Fruit fly (Drosophila melanogaster) whole organism, embryonic: ENCODE results near the gene CG13917.
A peak's percentile ranks its signal among the peaks of the same experiment; 100 is the strongest.

ENCODE experiments used
- C15 ChIP-seq: fragments of 200-800 bp; sonication (Bioruptor generic); IDR thresholded peaks from 3 replicates; pipeline ENCODE4 v1.3.6; 2022; ENCODE audit warnings: missing biosample characterization, missing genetic modification characterization
- CG12236 ChIP-seq: fragments of 200-800 bp; sonication (Bioruptor generic); optimal IDR thresholded peaks from 2 replicates; lab custom pipeline; 2016; ENCODE audit warnings: missing biosample characterization, missing genetic modification characterization
- CG12659 ChIP-seq: fragments of 200-800 bp; sonication (Bioruptor generic); optimal IDR thresholded peaks from 3 replicates; lab custom pipeline; 2017; ENCODE audit warnings: mild to moderate bottlenecking, missing biosample characterization, missing genetic modification reagents, missing genetic modification characterization
- CG13287 ChIP-seq: fragments of 200-800 bp; sonication (Bioruptor generic); IDR thresholded peaks from 2 replicates; pipeline ENCODE4 v1.3.6; 2022; ENCODE audit warnings: missing biosample characterization, missing genetic modification characterization; ENCODE audit not compliant: partially characterized antibody
- CG13296 ChIP-seq: fragments of 200-800 bp; sonication (Bioruptor generic); optimal IDR thresholded peaks from 3 replicates; lab custom pipeline; 2018; ENCODE audit warnings: missing biosample characterization, mild to moderate bottlenecking, missing genetic modification characterization
- CG13775 ChIP-seq: fragments of 200-800 bp; sonication (Bioruptor generic); optimal IDR thresholded peaks from 3 replicates; lab custom pipeline; 2017; ENCODE audit warnings: missing biosample characterization, mild to moderate bottlenecking, missing genetic modification characterization
- CG14860 ChIP-seq: fragments of 200-800 bp; sonication (Bioruptor generic); IDR thresholded peaks from 3 replicates; pipeline ENCODE4 v1.3.6; 2022; ENCODE audit warnings: missing biosample characterization, missing genetic modification characterization; ENCODE audit not compliant: partially characterized antibody
- CG15011 ChIP-seq: fragments of 200-800 bp; sonication (Bioruptor generic); optimal IDR thresholded peaks from 3 replicates; lab custom pipeline; 2018; ENCODE audit warnings: missing biosample characterization, mild to moderate bottlenecking, missing genetic modification characterization
- CG15269 ChIP-seq: fragments of 200-800 bp; sonication (Bioruptor generic); optimal IDR thresholded peaks from 2 replicates; lab custom pipeline; 2018; ENCODE audit warnings: missing biosample characterization, mild to moderate bottlenecking, missing genetic modification characterization, moderate library complexity
- CG15696 ChIP-seq: fragments of 200-800 bp; sonication (Bioruptor generic); optimal IDR thresholded peaks from 2 replicates; lab custom pipeline; 2019; ENCODE audit warnings: missing biosample characterization, mild to moderate bottlenecking, missing genetic modification characterization, moderate library complexity
- CG17568 ChIP-seq: fragments of 200-800 bp; sonication (Bioruptor generic); optimal IDR thresholded peaks from 2 replicates; lab custom pipeline; 2018; ENCODE audit warnings: missing biosample characterization, mild to moderate bottlenecking, missing genetic modification characterization, moderate library complexity
- CG17612 ChIP-seq: fragments of 200-800 bp; sonication (Bioruptor generic); IDR thresholded peaks from 2 replicates; pipeline ENCODE4 v1.3.6; 2022; ENCODE audit warnings: missing biosample characterization, missing genetic modification characterization
- CG17802 ChIP-seq: fragments of 200-800 bp; sonication (Bioruptor generic); optimal IDR thresholded peaks from 2 replicates; lab custom pipeline; 2018; ENCODE audit warnings: missing biosample characterization, mild to moderate bottlenecking, missing genetic modification characterization, moderate library complexity
- CG2129 ChIP-seq: fragments of 200-800 bp; sonication (Bioruptor generic); IDR thresholded peaks from 2 replicates; pipeline ENCODE4 v1.3.6; 2022; ENCODE audit warnings: missing biosample characterization, missing genetic modification characterization; ENCODE audit not compliant: partially characterized antibody
- CG3407 ChIP-seq: fragments of 200-800 bp; sonication (Bioruptor generic); optimal IDR thresholded peaks from 2 replicates; lab custom pipeline; 2018; ENCODE audit warnings: missing biosample characterization, mild to moderate bottlenecking, missing genetic modification characterization
- CG4854 ChIP-seq: fragments of 200-800 bp; sonication (Bioruptor generic); optimal IDR thresholded peaks from 2 replicates; lab custom pipeline; 2016; ENCODE audit warnings: missing biosample characterization, missing genetic modification characterization, inconsistent platforms
- CG5953 ChIP-seq: fragments of 200-800 bp; sonication (Bioruptor generic); IDR thresholded peaks from 2 replicates; pipeline ENCODE4 v1.3.6; 2022; ENCODE audit warnings: missing biosample characterization, missing genetic modification characterization
- CG6689 ChIP-seq: fragments of 200-800 bp; sonication (Bioruptor generic); IDR thresholded peaks from 2 replicates; pipeline ENCODE4 v1.3.6; 2022; ENCODE audit warnings: missing biosample characterization, missing genetic modification characterization
- CG7963 ChIP-seq: fragments of 200-800 bp; sonication (Bioruptor generic); IDR thresholded peaks from 3 replicates; pipeline ENCODE4 v1.3.6; 2022; ENCODE audit warnings: missing biosample characterization, missing genetic modification characterization; ENCODE audit not compliant: partially characterized antibody
- CG9932 ChIP-seq: fragments of 200-800 bp; sonication (Bioruptor generic); IDR thresholded peaks from 2 replicates; pipeline ENCODE4 v1.3.6; 2022; ENCODE audit warnings: missing biosample characterization, missing genetic modification characterization
- CHES-1-like ChIP-seq: fragments of 200-800 bp; sonication (Bioruptor generic); optimal IDR thresholded peaks from 2 replicates; lab custom pipeline; 2016; ENCODE audit warnings: missing biosample characterization, missing genetic modification characterization
- CrebB ChIP-seq: fragments of 200-800 bp; sonication (Bioruptor generic); optimal IDR thresholded peaks from 3 replicates; lab custom pipeline; 2018; ENCODE audit warnings: missing biosample characterization, mild to moderate bottlenecking, missing genetic modification characterization
- Doc2 ChIP-seq: fragments of 200-800 bp; sonication (Bioruptor generic); IDR thresholded peaks from 2 replicates; pipeline ENCODE4 v1.3.6; 2022; ENCODE audit warnings: missing biosample characterization, missing genetic modification characterization
- Hsf ChIP-seq: fragments of 200-800 bp; sonication (Bioruptor generic); optimal IDR thresholded peaks from 3 replicates; lab custom pipeline; 2016; ENCODE audit warnings: missing biosample characterization, missing genetic modification characterization
- Meics ChIP-seq: fragments of 200-800 bp; sonication (Bioruptor generic); optimal IDR thresholded peaks from 2 replicates; lab custom pipeline; 2017; ENCODE audit warnings: missing biosample characterization, mild to moderate bottlenecking, missing genetic modification characterization
- NC2α ChIP-seq: fragments of 200-800 bp; sonication (Bioruptor generic); optimal IDR thresholded peaks from 2 replicates; lab custom pipeline; 2016; ENCODE audit warnings: missing biosample characterization, missing genetic modification characterization
- Opbp ChIP-seq: fragments of 200-800 bp; sonication (Bioruptor generic); IDR thresholded peaks from 3 replicates; pipeline ENCODE4 v1.3.6; 2022; ENCODE audit warnings: missing biosample characterization, missing genetic modification characterization; ENCODE audit not compliant: partially characterized antibody
- PHDP ChIP-seq: fragments of 200-800 bp; sonication (Bioruptor generic); optimal IDR thresholded peaks from 3 replicates; lab custom pipeline; 2018; ENCODE audit warnings: missing biosample characterization, mild to moderate bottlenecking, missing genetic modification characterization, moderate library complexity
- Scr ChIP-seq: fragments of 200-800 bp; sonication (Bioruptor generic); IDR thresholded peaks from 2 replicates; pipeline ENCODE4 v1.3.6; 2022; ENCODE audit warnings: missing biosample characterization, missing genetic modification characterization; ENCODE audit not compliant: partially characterized antibody
- Sox100B ChIP-seq: fragments of 200-800 bp; sonication (Bioruptor generic); optimal IDR thresholded peaks from 3 replicates; lab custom pipeline; 2018; ENCODE audit warnings: missing biosample characterization, mild to moderate bottlenecking, missing genetic modification characterization
- YL-1 ChIP-seq: fragments of 200-800 bp; sonication (Bioruptor generic); optimal IDR thresholded peaks from 3 replicates; lab custom pipeline; 2017; ENCODE audit warnings: missing biosample characterization, mild to moderate bottlenecking, missing genetic modification characterization
- abd-A ChIP-seq: fragments of 200-800 bp; sonication (Bioruptor generic); optimal IDR thresholded peaks from 3 replicates; lab custom pipeline; 2019; ENCODE audit warnings: missing biosample characterization, mild to moderate bottlenecking, missing genetic modification characterization, moderate library complexity
- ase ChIP-seq: fragments of 200-800 bp; sonication (Bioruptor generic); IDR thresholded peaks from 3 replicates; pipeline ENCODE4 v1.3.6; 2022; ENCODE audit warnings: missing biosample characterization, missing genetic modification characterization
- bowl ChIP-seq: fragments of 200-800 bp; sonication (Bioruptor generic); IDR thresholded peaks from 2 replicates; pipeline ENCODE4 v1.3.6; 2022; ENCODE audit warnings: missing biosample characterization, missing genetic modification characterization
- cato ChIP-seq: fragments of 200-800 bp; sonication (Bioruptor generic); optimal IDR thresholded peaks from 2 replicates; lab custom pipeline; 2016; ENCODE audit warnings: missing biosample characterization, missing genetic modification characterization, borderline replicate concordance
- dimm ChIP-seq: fragments of 200-800 bp; sonication (Bioruptor generic); IDR thresholded peaks from 2 replicates; pipeline ENCODE4 v1.3.6; 2022; ENCODE audit warnings: missing biosample characterization, missing genetic modification characterization
- dm ChIP-seq: fragments of 200-800 bp; sonication (Bioruptor generic); optimal IDR thresholded peaks from 3 replicates; lab custom pipeline; 2016; ENCODE audit warnings: missing biosample characterization, missing genetic modification characterization
- ems ChIP-seq: fragments of 200-800 bp; sonication (Bioruptor generic); optimal IDR thresholded peaks from 3 replicates; lab custom pipeline; 2016; ENCODE audit warnings: missing biosample characterization, missing genetic modification characterization
- gcm ChIP-seq: fragments of 200-800 bp; sonication (Bioruptor generic); optimal IDR thresholded peaks from 2 replicates; lab custom pipeline; 2019; ENCODE audit warnings: missing biosample characterization, mild to moderate bottlenecking, missing genetic modification characterization, moderate library complexity
- gem ChIP-seq: fragments of 200-800 bp; sonication (Bioruptor generic); optimal IDR thresholded peaks from 2 replicates; lab custom pipeline; 2019; ENCODE audit warnings: missing biosample characterization, mild to moderate bottlenecking, missing genetic modification characterization, moderate library complexity
- grn ChIP-seq: fragments of 200-800 bp; sonication (Bioruptor generic); optimal IDR thresholded peaks from 3 replicates; lab custom pipeline; 2017; ENCODE audit warnings: missing biosample characterization, missing genetic modification characterization
- her ChIP-seq: fragments of 200-800 bp; sonication (Bioruptor generic); optimal IDR thresholded peaks from 2 replicates; lab custom pipeline; 2016; ENCODE audit warnings: missing biosample characterization, missing genetic modification characterization
- insv ChIP-seq, 2 experiments: fragments of 200-800 bp; sonication (Bioruptor generic); optimal IDR thresholded peaks; 3 replicates each; lab custom pipeline; 2016 to 2018; ENCODE audit warnings: missing biosample characterization in 2 of 2, missing genetic modification characterization in 2 of 2
- inv ChIP-seq: fragments of 200-800 bp; sonication (Bioruptor generic); IDR thresholded peaks from 2 replicates; pipeline ENCODE4 v1.3.6; 2022; ENCODE audit warnings: missing biosample characterization, missing genetic modification characterization; ENCODE audit not compliant: partially characterized antibody
- mld ChIP-seq: fragments of 200-800 bp; sonication (Bioruptor generic); IDR thresholded peaks from 3 replicates; pipeline ENCODE4 v1.3.6; 2022; ENCODE audit warnings: missing biosample characterization, missing genetic modification characterization; ENCODE audit not compliant: partially characterized antibody
- pho ChIP-seq: fragments of 200-800 bp; sonication (Bioruptor generic); optimal IDR thresholded peaks from 2 replicates; lab custom pipeline; 2016; ENCODE audit warnings: missing biosample characterization, missing genetic modification characterization
- sr ChIP-seq: fragments of 200-800 bp; sonication (Bioruptor generic); IDR thresholded peaks from 3 replicates; pipeline ENCODE4 v1.3.6; 2022; ENCODE audit warnings: missing biosample characterization, missing genetic modification characterization
- trh ChIP-seq: fragments of 200-800 bp; sonication (Bioruptor generic); optimal IDR thresholded peaks from 2 replicates; lab custom pipeline; 2016; ENCODE audit warnings: missing biosample characterization, missing genetic modification characterization
- vnd ChIP-seq: fragments of 200-800 bp; sonication (Bioruptor generic); IDR thresholded peaks from 3 replicates; pipeline ENCODE4 v1.3.6; 2022; ENCODE audit warnings: missing biosample characterization, missing genetic modification characterization; ENCODE audit not compliant: partially characterized antibody

The CG13917 gene

DNA sequence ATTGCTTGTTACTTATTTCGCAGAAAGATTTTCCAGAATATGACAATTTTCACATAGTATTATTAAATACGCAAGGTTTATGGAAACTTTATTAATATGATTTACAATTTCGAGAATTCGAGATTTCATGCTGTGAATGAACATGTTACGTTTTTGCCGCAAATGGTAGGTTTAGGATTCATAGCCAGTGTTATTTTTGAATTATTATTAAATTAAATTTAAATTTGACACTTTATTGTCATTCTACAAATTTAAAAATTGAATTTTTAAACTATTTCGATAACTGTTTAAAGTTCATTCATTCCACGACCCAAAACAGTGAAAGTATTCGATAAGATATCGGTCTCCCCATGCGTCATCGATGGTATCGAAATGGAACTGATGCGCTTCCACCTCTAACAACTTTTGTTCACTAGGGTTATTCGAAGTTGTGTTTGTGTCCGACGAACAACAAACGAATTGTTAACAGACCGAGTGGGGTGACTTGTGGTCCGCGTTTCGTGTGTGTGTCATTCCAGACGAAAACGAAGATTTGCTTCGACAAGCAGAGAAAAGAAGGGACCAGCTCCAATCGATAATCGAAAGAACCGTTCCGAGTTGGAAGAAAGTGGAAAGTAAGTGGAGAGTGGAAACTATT lies 30.7 kb upstream of the CG13917 start, which contains the start of the genes CG32313 and Pcyt1 (continued):
- TF ChIP-seq inv (peak; percentile 79), ems (GFP tag; lab: Kevin White, UChicago) (peak; percentile 18), CHES-1-like (GFP tag; lab: Kevin White, UChicago) (no peak), gem (peak; percentile 3), CG9932 (GFP tag; lab: Robert Waterston, UW) (peak; percentile 59), NC2α (GFP tag; lab: Kevin White, UChicago) (no peak), Scr (GFP tag; lab: Robert Waterston, UW) (peak; percentile 86), pho (GFP tag; lab: Kevin White, UChicago) (no peak), CG12659 (GFP tag; lab: Kevin White, UChicago) (peak; percentile 62), CG7963 (GFP tag; lab: Robert Waterston, UW) (peak; percentile 90), Sox100B (no peak), Hsf (GFP tag; lab: Kevin White, UChicago) (no peak), CG13775 (no peak), dimm (GFP tag; lab: Robert Waterston, UW) (no peak), abd-A (no peak), her (peak; percentile 41), dm (GFP tag; lab: Kevin White, UChicago) (no peak), CG4854 (GFP tag; lab: Kevin White, UChicago) (no peak), bowl (GFP tag; lab: Robert Waterston, UW) (no peak), insv (GFP tag; optimal IDR thresholded peaks at IDR 0.05; lab: Kevin White, UChicago) (no peak), CG17802 (tag; lab: Kevin White, UChicago) (no peak), vnd (GFP tag; lab: Robert Waterston, UW) (peak; percentile 79), CG2129 (GFP tag; lab: Robert Waterston, UW) (peak; percentile 73), CG13287 (GFP tag; lab: Robert Waterston, UW) (peak; percentile 91), cato (GFP tag; lab: Kevin White, UChicago) (no peak), CG3407 (GFP tag; lab: Kevin White, UChicago) (no peak), CG15011 (GFP tag; lab: Kevin White, UChicago) (no peak), CG6689 (GFP tag; lab: Robert Waterston, UW) (no peak), gcm (GFP tag; lab: Kevin White, UChicago) (peak; percentile 84), CrebB (tag; lab: Kevin White, UChicago) (no peak), Meics (GFP tag; lab: Kevin White, UChicago) (no peak), Opbp (peak; percentile 93), CG15696 (tag; lab: Kevin White, UChicago) (no peak), trh (GFP tag; lab: Kevin White, UChicago) (no peak), Doc2 (GFP tag; lab: Robert Waterston, UW) (no peak), CG14860 (GFP tag; lab: Robert Waterston, UW) (peak; percentile 86), sr (GFP tag; lab: Robert Waterston, UW) (no peak), CG12236 (GFP tag; lab: Kevin White, UChicago) (no peak), CG15269 (tag; lab: Kevin White, UChicago) (peak; percentile 18), CG5953 (GFP tag; lab: Robert Waterston, UW) (no peak), ase (GFP tag; lab: Robert Waterston, UW) (no peak), CG17612 (GFP tag; lab: Robert Waterston, UW) (no peak), grn (no peak), mld (peak; percentile 80; the same call in 1 of the 3 replicates), CG17568 (GFP tag; lab: Kevin White, UChicago) (peak; percentile 67), C15 (no peak), YL-1 (GFP tag; lab: Kevin White, UChicago) (peak; percentile 38), CG13296 (GFP tag; lab: Kevin White, UChicago) (peak; percentile 40), PHDP (tag; lab: Kevin White, UChicago) (peak; percentile 42)
